Worm (Caenorhabditis elegans) whole organism, L2 larva: Measurements from ENCODE around the gene dnj-24.

Experiments
- C34F6.9 ChIP-seq: fragments of 150-350 bp; optimal IDR thresholded peaks from 2 replicates; lab custom pipeline; 2014; ENCODE audit warnings: missing biosample characterization, missing genetic modification characterization
- F13H6.1 ChIP-seq: sonication (generic microtip); optimal IDR thresholded peaks from 2 replicates; lab custom pipeline; 2016; ENCODE audit warnings: missing genetic modification characterization, missing compliant biosample characterization
- R02D3.7 ChIP-seq: fragments of 150-350 bp; optimal IDR thresholded peaks from 2 replicates; lab custom pipeline; 2014; ENCODE audit warnings: missing biosample characterization, missing genetic modification characterization
- alr-1 ChIP-seq: fragments of 150-350 bp; optimal IDR thresholded peaks from 2 replicates; lab custom pipeline; 2014; ENCODE audit warnings: missing biosample characterization, missing genetic modification characterization
- aly-2 ChIP-seq: fragments of 150-350 bp; optimal IDR thresholded peaks from 2 replicates; lab custom pipeline; 2014; ENCODE audit warnings: missing biosample characterization, missing genetic modification characterization
- ama-1 ChIP-seq: fragments of 150-350 bp; optimal IDR thresholded peaks from 2 replicates; lab custom pipeline; 2018; ENCODE audit warnings: inconsistent platforms
- blmp-1 ChIP-seq: sonication (generic microtip); optimal IDR thresholded peaks from 2 replicates; lab custom pipeline; 2017; ENCODE audit warnings: missing genetic modification characterization, mild to moderate bottlenecking, missing compliant biosample characterization, antibody characterized with exemption, moderate library complexity; ENCODE audit not compliant: insufficient read depth
- ceh-82 ChIP-seq: fragments of 150-350 bp; optimal IDR thresholded peaks from 2 replicates; lab custom pipeline; 2014; ENCODE audit warnings: missing biosample characterization, missing genetic modification characterization
- crh-2 ChIP-seq: sonication (generic microtip); optimal IDR thresholded peaks from 2 replicates; lab custom pipeline; 2017; ENCODE audit warnings: missing biosample characterization, missing genetic modification characterization
- dmd-4 ChIP-seq: sonication (generic microtip); optimal IDR thresholded peaks from 2 replicates; lab custom pipeline; 2017; ENCODE audit warnings: missing biosample characterization, missing genetic modification characterization
- egl-27 ChIP-seq: sonication (generic microtip); optimal IDR thresholded peaks from 3 replicates; lab custom pipeline; 2017; ENCODE audit warnings: missing biosample characterization, missing genetic modification reagents, missing genetic modification characterization
- elt-1 ChIP-seq: fragments of 150-350 bp; optimal IDR thresholded peaks from 2 replicates; lab custom pipeline; 2014; ENCODE audit warnings: missing biosample characterization, missing genetic modification characterization
- fos-1 ChIP-seq: fragments of 150-350 bp; optimal IDR thresholded peaks from 2 replicates; lab custom pipeline; 2014; ENCODE audit warnings: missing biosample characterization, missing genetic modification characterization
- gmeb-1 ChIP-seq: fragments of 150-350 bp; optimal IDR thresholded peaks from 2 replicates; lab custom pipeline; 2014; ENCODE audit warnings: missing biosample characterization, missing genetic modification characterization
- lin-11 ChIP-seq: fragments of 150-350 bp; sonication (generic microtip); optimal IDR thresholded peaks from 2 replicates; lab custom pipeline; 2014; ENCODE audit warnings: missing biosample characterization, missing genetic modification characterization, inconsistent platforms, mixed read lengths
- lin-13 ChIP-seq: fragments of 150-350 bp; optimal IDR thresholded peaks from 2 replicates; lab custom pipeline; 2014; ENCODE audit warnings: missing biosample characterization, missing genetic modification reagents, missing genetic modification characterization
- lin-39 ChIP-seq: fragments of 150-350 bp; optimal IDR thresholded peaks from 2 replicates; lab custom pipeline; 2014; ENCODE audit warnings: missing biosample characterization, missing genetic modification reagents, missing genetic modification characterization
- lsy-2 ChIP-seq, 2 experiments: fragments of 150-350 bp in 1 of 2; sonication (generic microtip) in 1 of 2; optimal IDR thresholded peaks; 2 replicates each; lab custom pipeline; 2014 to 2017; ENCODE audit warnings: missing biosample characterization in 2 of 2, missing genetic modification characterization in 2 of 2
- mab-5 ChIP-seq: fragments of 150-350 bp; optimal IDR thresholded peaks from 2 replicates; lab custom pipeline; 2014; ENCODE audit warnings: missing biosample characterization, missing genetic modification characterization
- mdl-1 ChIP-seq, 2 experiments: fragments of 150-350 bp in 1 of 2; sonication (generic microtip) in 1 of 2; optimal IDR thresholded peaks; 2 replicates each; lab custom pipeline; 2017; ENCODE audit warnings: missing biosample characterization in 2 of 2, missing genetic modification characterization in 2 of 2
- nhr-11 ChIP-seq: fragments of 150-350 bp; optimal IDR thresholded peaks from 2 replicates; lab custom pipeline; 2014; ENCODE audit warnings: missing biosample characterization, missing genetic modification characterization
- nhr-12 ChIP-seq: fragments of 150-350 bp; optimal IDR thresholded peaks from 2 replicates; lab custom pipeline; 2014; ENCODE audit warnings: missing biosample characterization, missing genetic modification characterization
- nhr-129 ChIP-seq: fragments of 150-350 bp; optimal IDR thresholded peaks from 2 replicates; lab custom pipeline; 2014; ENCODE audit warnings: missing biosample characterization, missing genetic modification characterization
- nhr-21 ChIP-seq: fragments of 150-350 bp; optimal IDR thresholded peaks from 2 replicates; lab custom pipeline; 2014; ENCODE audit warnings: missing biosample characterization, missing genetic modification characterization
- nhr-23 ChIP-seq: fragments of 150-350 bp; optimal IDR thresholded peaks from 2 replicates; lab custom pipeline; 2014; ENCODE audit warnings: missing biosample characterization, missing genetic modification reagents, missing genetic modification characterization
- nhr-237 ChIP-seq: fragments of 150-350 bp; optimal IDR thresholded peaks from 2 replicates; lab custom pipeline; 2014; ENCODE audit warnings: missing biosample characterization, missing genetic modification characterization
- nhr-25 ChIP-seq: fragments of 150-350 bp; sonication (generic microtip); optimal IDR thresholded peaks from 3 replicates; lab custom pipeline; 2014; ENCODE audit warnings: missing biosample characterization, missing genetic modification characterization
- nhr-6 ChIP-seq: fragments of 150-350 bp; optimal IDR thresholded peaks from 2 replicates; lab custom pipeline; 2014; ENCODE audit warnings: missing biosample characterization, missing genetic modification characterization
- nhr-77 ChIP-seq: fragments of 150-350 bp; optimal IDR thresholded peaks from 2 replicates; lab custom pipeline; 2014; ENCODE audit warnings: missing biosample characterization, missing genetic modification characterization
- peb-1 ChIP-seq: fragments of 150-350 bp; optimal IDR thresholded peaks from 2 replicates; lab custom pipeline; 2014; ENCODE audit warnings: missing biosample characterization, missing genetic modification characterization
- sma-9 ChIP-seq, 2 experiments: fragments of 150-350 bp in 1 of 2; sonication (generic microtip) in 1 of 2; optimal IDR thresholded peaks; 2 replicates each; lab custom pipeline; 2014 to 2016; ENCODE audit warnings: missing genetic modification characterization in 2 of 2, mild to moderate bottlenecking in 1 of 2, missing biosample characterization in 1 of 2, missing compliant biosample characterization in 1 of 2, missing genetic modification reagents in 1 of 2, moderate library complexity in 1 of 2
- snpc-4 ChIP-seq: fragments of 150-350 bp; optimal IDR thresholded peaks from 2 replicates; lab custom pipeline; 2014; ENCODE audit warnings: missing biosample characterization, missing genetic modification characterization
- unc-39 ChIP-seq: fragments of 150-350 bp; optimal IDR thresholded peaks from 2 replicates; lab custom pipeline; 2014; ENCODE audit warnings: missing biosample characterization, missing genetic modification characterization
- unc-55 ChIP-seq: fragments of 150-350 bp; sonication (generic microtip); optimal IDR thresholded peaks from 3 replicates; lab custom pipeline; 2014; ENCODE audit warnings: missing biosample characterization, missing genetic modification reagents, missing genetic modification characterization
- unc-62 ChIP-seq: fragments of 150-350 bp; optimal IDR thresholded peaks from 2 replicates; lab custom pipeline; 2014; ENCODE audit warnings: missing biosample characterization, missing genetic modification reagents, missing genetic modification characterization
- ztf-4 ChIP-seq: fragments of 150-350 bp; optimal IDR thresholded peaks from 2 replicates; lab custom pipeline; 2014; ENCODE audit warnings: missing biosample characterization, missing genetic modification characterization

dnj-24 gene

ce11 chrIII:5382073-5382472, 41.8 kb downstream of the dnj-24 start, which contains the start of gene Y32H12A.6:
Y32H12A.6 (minus strand) TSS chrIII:5382173.
- TF ChIP-seq nhr-21 = no peak
- TF ChIP-seq nhr-23 = no peak
- no peak for TF ChIP-seq sma-9 (GFP tag; optimal IDR thresholded peaks at IDR 0.05; lab: Kevin White, UChicago)
- no peak for TF ChIP-seq sma-9 (tag; optimal IDR thresholded peaks at IDR 0.05; lab: Kevin White, UChicago)
- TF ChIP-seq ceh-82 (tag; lab: Kevin White, UChicago) = no peak
- TF ChIP-seq snpc-4 = no peak
- no peak for TF ChIP-seq R02D3.7 (tag; lab: Kevin White, UChicago)
- no peak for TF ChIP-seq nhr-6
- no peak for TF ChIP-seq mdl-1 (tag; optimal IDR thresholded peaks at IDR 0.05; lab: Kevin White, UChicago)
- TF ChIP-seq crh-2 (tag; lab: Kevin White, UChicago) = no peak
- TF ChIP-seq egl-27 = no peak
- no peak for TF ChIP-seq fos-1 (tag; lab: Kevin White, UChicago)
- no peak for TF ChIP-seq alr-1 (tag; lab: Kevin White, UChicago)
- TF ChIP-seq nhr-25 = no peak
- no peak for TF ChIP-seq lin-39
- TF ChIP-seq, all 48 proteins: peak for 0

- TF ChIP-seq peb-1 (tag; lab: Kevin White, UChicago) = no peak
- no peak for TF ChIP-seq nhr-11 (tag; lab: Kevin White, UChicago)
- TF ChIP-seq unc-62 = no peak
- no peak for TF ChIP-seq nhr-12
- no peak for TF ChIP-seq F13H6.1 (tag; lab: Kevin White, UChicago)
- TF ChIP-seq mdl-1 (tag; optimal IDR thresholded peaks at IDR 0.05; lab: Kevin White, UChicago) = no peak
- no peak for TF ChIP-seq nhr-77 (tag; lab: Kevin White, UChicago)
- TF ChIP-seq gmeb-1 (tag; lab: Kevin White, UChicago) = no peak
- TF ChIP-seq dmd-4 (tag; lab: Kevin White, UChicago) = no peak
- no peak for TF ChIP-seq fos-1 (tag; lab: Kevin White, UChicago)
- no peak for TF ChIP-seq egl-27
- no peak for TF ChIP-seq elt-1
- no peak for TF ChIP-seq lin-13 (GFP tag; lab: Kevin White, UChicago)
- no peak for TF ChIP-seq nhr-237
- no peak for TF ChIP-seq nhr-6
- TF ChIP-seq mab-5 (tag; lab: Kevin White, UChicago) = no peak
- TF ChIP-seq blmp-1 (tag; lab: Kevin White, UChicago) = no peak
- TF ChIP-seq ztf-4 (tag; lab: Kevin White, UChicago) = no peak
- TF ChIP-seq aly-2 (tag; lab: Kevin White, UChicago) = no peak
Measured at ce11 chrIII:5380554-5380953, 43.3 kb downstream of the dnj-24 start.

- TF ChIP-seq nhr-129 (tag; lab: Kevin White, UChicago) (peak; percentile 48), sma-9 (GFP tag; optimal IDR thresholded peaks at IDR 0.05; lab: Kevin White, UChicago) (no peak), sma-9 (tag; optimal IDR thresholded peaks at IDR 0.05; lab: Kevin White, UChicago) (no peak), ama-1 (lab: Kevin White, UChicago) (peak; percentile 30), lin-39 (no peak), unc-55 (GFP tag; lab: Kevin White, UChicago) (peak; percentile 35), fos-1 (tag; lab: Kevin White, UChicago) (peak; percentile 15), lin-11 (tag; lab: Kevin White, UChicago) (peak; percentile 1), lsy-2 (tag; optimal IDR thresholded peaks at IDR 0.05; lab: Kevin White, UChicago) (peak in 1 of 2 experiments; percentile 49), peb-1 (tag; lab: Kevin White, UChicago) (no peak), C34F6.9 (tag; lab: Kevin White, UChicago) (peak; percentile 64)
Measured at ce11 chrIII:5379879-5380331, 44.0 kb downstream of the dnj-24 start, which contains the start of gene paqr-2. paqr-2 (minus strand) TSS chrIII:5379929.

ce11 chrIII:5375001-5375532, 48.8 kb downstream of the dnj-24 start:
- no peak for TF ChIP-seq unc-39
- no peak for TF ChIP-seq F13H6.1 (tag; lab: Kevin White, UChicago)
- TF ChIP-seq mab-5 (tag; lab: Kevin White, UChicago) = no peak
